Fruit fly (Drosophila melanogaster) whole organism, embryonic: Measurements from ENCODE around the gene awd.

Source experiments
- Abd-B ChIP-seq: fragments of 200-800 bp; sonication (Bioruptor generic); optimal IDR thresholded peaks from 2 replicates; lab custom pipeline; 2018; ENCODE audit warnings: missing biosample characterization, mild to moderate bottlenecking, missing genetic modification characterization, moderate library complexity
- Atf6 ChIP-seq: fragments of 200-800 bp; sonication (Bioruptor generic); IDR thresholded peaks from 2 replicates; pipeline ENCODE4 v1.3.6; 2022; ENCODE audit warnings: missing biosample characterization, missing genetic modification characterization
- BtbVII ChIP-seq: fragments of 200-800 bp; sonication (Bioruptor generic); optimal IDR thresholded peaks from 3 replicates; lab custom pipeline; 2017; ENCODE audit warnings: missing biosample characterization, mild to moderate bottlenecking, missing genetic modification characterization
- CG11695 ChIP-seq: fragments of 200-800 bp; sonication (Bioruptor generic); IDR thresholded peaks from 3 replicates; pipeline ENCODE4 v1.3.6; 2022; ENCODE audit warnings: missing biosample characterization, missing genetic modification characterization
- CG11696 ChIP-seq: fragments of 200-800 bp; sonication (Bioruptor generic); IDR thresholded peaks from 2 replicates; pipeline ENCODE4 v1.3.6; 2022; ENCODE audit warnings: missing biosample characterization, missing genetic modification characterization
- CG12155 ChIP-seq: fragments of 200-800 bp; sonication (Bioruptor generic); optimal IDR thresholded peaks from 3 replicates; lab custom pipeline; 2016; ENCODE audit warnings: missing biosample characterization, missing genetic modification characterization
- CG1233 ChIP-seq: fragments of 200-800 bp; sonication (Bioruptor generic); optimal IDR thresholded peaks from 4 replicates; lab custom pipeline; 2018; ENCODE audit warnings: missing biosample characterization, mild to moderate bottlenecking, missing genetic modification characterization
- CG14014 ChIP-seq: fragments of 200-800 bp; sonication (Bioruptor generic); IDR thresholded peaks from 2 replicates; pipeline ENCODE4 v1.3.6; 2022; ENCODE audit warnings: missing biosample characterization, missing genetic modification characterization
- CG14667 ChIP-seq: fragments of 200-800 bp; sonication (Bioruptor generic); IDR thresholded peaks from 2 replicates; pipeline ENCODE4 v1.3.6; 2022; ENCODE audit warnings: missing biosample characterization, missing genetic modification characterization
- CG15696 ChIP-seq: fragments of 200-800 bp; sonication (Bioruptor generic); optimal IDR thresholded peaks from 2 replicates; lab custom pipeline; 2019; ENCODE audit warnings: missing biosample characterization, mild to moderate bottlenecking, missing genetic modification characterization, moderate library complexity
- CG17361 ChIP-seq: fragments of 200-800 bp; sonication (Bioruptor generic); IDR thresholded peaks from 3 replicates; pipeline ENCODE4 v1.3.6; 2022; ENCODE audit warnings: missing biosample characterization, missing genetic modification characterization
- CG31224 ChIP-seq: fragments of 200-800 bp; sonication (Bioruptor generic); IDR thresholded peaks from 2 replicates; pipeline ENCODE4 v1.3.6; 2022; ENCODE audit warnings: missing biosample characterization, missing genetic modification characterization
- CG4360 ChIP-seq: fragments of 200-800 bp; sonication (Bioruptor generic); IDR thresholded peaks from 2 replicates; pipeline ENCODE4 v1.3.6; 2022; ENCODE audit warnings: missing biosample characterization, missing genetic modification characterization
- CG6813 ChIP-seq: fragments of 200-800 bp; sonication (Bioruptor generic); optimal IDR thresholded peaks from 2 replicates; lab custom pipeline; 2017; ENCODE audit warnings: missing biosample characterization, missing genetic modification characterization, mild to moderate bottlenecking, moderate library complexity, missing genetic modification reagents
- CG7839 ChIP-seq: fragments of 200-800 bp; sonication (Bioruptor generic); optimal IDR thresholded peaks from 3 replicates; lab custom pipeline; 2018; ENCODE audit warnings: missing biosample characterization, mild to moderate bottlenecking, missing genetic modification characterization, moderate library complexity
- CG7928 ChIP-seq: fragments of 200-800 bp; sonication (Bioruptor generic); optimal IDR thresholded peaks from 2 replicates; lab custom pipeline; 2017; ENCODE audit warnings: missing biosample characterization, mild to moderate bottlenecking, missing genetic modification characterization
- CG9932 ChIP-seq: fragments of 200-800 bp; sonication (Bioruptor generic); IDR thresholded peaks from 2 replicates; pipeline ENCODE4 v1.3.6; 2022; ENCODE audit warnings: missing biosample characterization, missing genetic modification characterization
- Dip3 ChIP-seq: fragments of 200-800 bp; sonication (Bioruptor generic); optimal IDR thresholded peaks from 3 replicates; lab custom pipeline; 2016; ENCODE audit warnings: missing biosample characterization, missing genetic modification characterization
- Doc3 ChIP-seq: fragments of 200-800 bp; sonication (Bioruptor generic); IDR thresholded peaks from 3 replicates; pipeline ENCODE4 v1.3.6; 2022; ENCODE audit warnings: missing biosample characterization, missing genetic modification characterization; ENCODE audit not compliant: partially characterized antibody
- E2f2 ChIP-seq: fragments of 200-800 bp; sonication (Bioruptor generic); IDR thresholded peaks from 2 replicates; pipeline ENCODE4 v1.3.6; 2022; ENCODE audit warnings: missing biosample characterization, missing genetic modification characterization
- Fer2 ChIP-seq: fragments of 200-800 bp; sonication (Bioruptor generic); optimal IDR thresholded peaks from 2 replicates; lab custom pipeline; 2018; ENCODE audit warnings: missing biosample characterization, mild to moderate bottlenecking, missing genetic modification characterization, moderate library complexity
- HHEX ChIP-seq: fragments of 200-800 bp; sonication (Bioruptor generic); optimal IDR thresholded peaks from 3 replicates; lab custom pipeline; 2017; ENCODE audit warnings: missing biosample characterization, mild to moderate bottlenecking, missing genetic modification characterization, missing genetic modification reagents
- HLH3B ChIP-seq: fragments of 200-800 bp; sonication (Bioruptor generic); IDR thresholded peaks from 2 replicates; pipeline ENCODE4 v1.3.6; 2022; ENCODE audit warnings: missing biosample characterization, missing genetic modification characterization
- Hmx ChIP-seq: fragments of 200-800 bp; sonication (Bioruptor generic); optimal IDR thresholded peaks from 2 replicates; lab custom pipeline; 2016; ENCODE audit warnings: missing biosample characterization, missing genetic modification characterization
- Kr ChIP-seq: fragments of 200-800 bp; sonication (Bioruptor generic); optimal IDR thresholded peaks from 2 replicates; lab custom pipeline; 2017; ENCODE audit warnings: missing biosample characterization, mild to moderate bottlenecking, missing genetic modification characterization
- Myb ChIP-seq: fragments of 200-800 bp; sonication (Bioruptor generic); optimal IDR thresholded peaks from 2 replicates; lab custom pipeline; 2016; ENCODE audit warnings: missing biosample characterization, missing genetic modification characterization
- Oli ChIP-seq: fragments of 200-800 bp; sonication (Bioruptor generic); optimal IDR thresholded peaks from 2 replicates; lab custom pipeline; 2018; ENCODE audit warnings: missing biosample characterization, mild to moderate bottlenecking, missing genetic modification characterization, moderate library complexity
- abd-A ChIP-seq: fragments of 200-800 bp; sonication (Bioruptor generic); optimal IDR thresholded peaks from 3 replicates; lab custom pipeline; 2019; ENCODE audit warnings: missing biosample characterization, mild to moderate bottlenecking, missing genetic modification characterization, moderate library complexity
- ase ChIP-seq: fragments of 200-800 bp; sonication (Bioruptor generic); IDR thresholded peaks from 3 replicates; pipeline ENCODE4 v1.3.6; 2022; ENCODE audit warnings: missing biosample characterization, missing genetic modification characterization
- az2 ChIP-seq: fragments of 200-800 bp; sonication (Bioruptor generic); optimal IDR thresholded peaks from 3 replicates; lab custom pipeline; 2016; ENCODE audit warnings: missing biosample characterization, missing genetic modification characterization
- bab2 ChIP-seq: fragments of 200-800 bp; sonication (Bioruptor generic); optimal IDR thresholded peaks from 2 replicates; lab custom pipeline; 2016; ENCODE audit warnings: missing biosample characterization, missing genetic modification characterization
- bcd ChIP-seq: fragments of 200-800 bp; sonication (Bioruptor generic); optimal IDR thresholded peaks from 2 replicates; lab custom pipeline; 2017; ENCODE audit warnings: missing biosample characterization, mild to moderate bottlenecking, missing genetic modification characterization
- btn ChIP-seq: fragments of 200-800 bp; sonication (Bioruptor generic); optimal IDR thresholded peaks from 2 replicates; lab custom pipeline; 2016; ENCODE audit warnings: missing biosample characterization, missing genetic modification characterization
- cato ChIP-seq: fragments of 200-800 bp; sonication (Bioruptor generic); optimal IDR thresholded peaks from 2 replicates; lab custom pipeline; 2016; ENCODE audit warnings: missing biosample characterization, missing genetic modification characterization, borderline replicate concordance
- croc ChIP-seq: fragments of 200-800 bp; sonication (Bioruptor generic); conservative IDR thresholded peaks from 3 replicates; pipeline ENCODE4 v1.3.6; 2022; ENCODE audit warnings: missing biosample characterization, missing genetic modification characterization
- disco-r ChIP-seq: fragments of 200-800 bp; sonication (Bioruptor generic); optimal IDR thresholded peaks from 2 replicates; lab custom pipeline; 2016; ENCODE audit warnings: missing biosample characterization, missing genetic modification characterization
- dysf ChIP-seq: fragments of 200-800 bp; sonication (Bioruptor generic); IDR thresholded peaks from 3 replicates; pipeline ENCODE4 v1.3.6; 2022; ENCODE audit warnings: missing biosample characterization, missing genetic modification characterization
- emc ChIP-seq: fragments of 200-800 bp; sonication (Bioruptor generic); optimal IDR thresholded peaks from 2 replicates; lab custom pipeline; 2016; ENCODE audit warnings: missing biosample characterization, missing genetic modification characterization
- ems ChIP-seq: fragments of 200-800 bp; sonication (Bioruptor generic); optimal IDR thresholded peaks from 3 replicates; lab custom pipeline; 2016; ENCODE audit warnings: missing biosample characterization, missing genetic modification characterization
- eyg ChIP-seq: fragments of 200-800 bp; sonication (Bioruptor generic); optimal IDR thresholded peaks from 3 replicates; lab custom pipeline; 2016; ENCODE audit warnings: missing biosample characterization, missing genetic modification characterization
- gem ChIP-seq: fragments of 200-800 bp; sonication (Bioruptor generic); optimal IDR thresholded peaks from 2 replicates; lab custom pipeline; 2019; ENCODE audit warnings: missing biosample characterization, mild to moderate bottlenecking, missing genetic modification characterization, moderate library complexity
- hth ChIP-seq: fragments of >200 bp; optimal IDR thresholded peaks from 2 replicates; lab custom pipeline; 2017; ENCODE audit warnings: inconsistent platforms
- insv ChIP-seq, 2 experiments: fragments of 200-800 bp; sonication (Bioruptor generic); optimal IDR thresholded peaks; 3 replicates each; lab custom pipeline; 2016 to 2018; ENCODE audit warnings: missing biosample characterization in 2 of 2, missing genetic modification characterization in 2 of 2
- klu ChIP-seq: fragments of 200-800 bp; sonication (Bioruptor generic); IDR thresholded peaks from 2 replicates; pipeline ENCODE4 v1.3.6; 2022; ENCODE audit warnings: missing biosample characterization, missing genetic modification characterization
- prd ChIP-seq, 3 experiments: fragments of >200 bp in 2 of 3; fragments of 200-800 bp in 1 of 3; sonication (Bioruptor generic) in 1 of 3; optimal IDR thresholded peaks in 2 of 3; IDR thresholded peaks in 1 of 3; 2 replicates in 2 of 3; 3 replicates in 1 of 3; pipeline versions ENCODE4 v1.3.6 to Lab custom; 2017 to 2022; ENCODE audit warnings: missing biosample characterization in 1 of 3, missing genetic modification characterization in 1 of 3
- pum ChIP-seq: fragments of 200-800 bp; sonication (Bioruptor generic); optimal IDR thresholded peaks from 2 replicates; lab custom pipeline; 2016; ENCODE audit warnings: missing biosample characterization, missing genetic modification characterization
- run ChIP-seq: fragments of 200-800 bp; sonication (Bioruptor generic); optimal IDR thresholded peaks from 3 replicates; lab custom pipeline; 2018; ENCODE audit warnings: missing biosample characterization, mild to moderate bottlenecking, missing genetic modification characterization
- sna ChIP-seq: fragments of 200-800 bp; sonication (Bioruptor generic); IDR thresholded peaks from 2 replicates; pipeline ENCODE4 v1.3.6; 2022; ENCODE audit warnings: missing biosample characterization, missing genetic modification characterization; ENCODE audit not compliant: partially characterized antibody
- vvl ChIP-seq: fragments of 200-800 bp; sonication (Bioruptor generic); IDR thresholded peaks from 2 replicates; pipeline ENCODE4 v1.3.6; 2022; ENCODE audit warnings: missing biosample characterization, missing genetic modification characterization
- zf30C ChIP-seq: fragments of 200-800 bp; sonication (Bioruptor generic); optimal IDR thresholded peaks from 3 replicates; lab custom pipeline; 2018; ENCODE audit warnings: missing biosample characterization, mild to moderate bottlenecking, missing genetic modification characterization

The awd gene

dm6 chr3R:31704524-31705215 lies 41.2 kb downstream of the awd start (continued):
- TF ChIP-seq ase (no peak), CG1233 (GFP tag; lab: Kevin White, UChicago) (peak; percentile 15), abd-A (no peak), CG14667 (GFP tag; lab: Robert Waterston, UW) (peak; percentile 56), Atf6 (GFP tag; lab: Robert Waterston, UW) (no peak), insv (GFP tag; optimal IDR thresholded peaks at IDR 0.05; lab: Kevin White, UChicago) (no peak), CG12155 (GFP tag; lab: Kevin White, UChicago) (peak; percentile 23), zf30C (GFP tag; lab: Kevin White, UChicago) (peak; percentile 88), CG11695 (GFP tag; lab: Robert Waterston, UW) (no peak), dysf (0 out of 3 replicates have a peak, but pooled peaks have one; percentile 20), Hmx (GFP tag; lab: Kevin White, UChicago) (no peak), emc (GFP tag; lab: Kevin White, UChicago) (no peak), Kr (GFP tag; lab: Kevin White, UChicago) (peak; percentile 88), CG7839 (peak; percentile 50), vvl (peak; percentile 62), HLH3B (GFP tag; lab: Robert Waterston, UW) (0 out of 2 replicates have a peak, but pooled peaks have one; percentile 16), CG14014 (GFP tag; lab: Robert Waterston, UW) (no peak), E2f2 (no peak), eyg (no peak), Myb (GFP tag; lab: Kevin White, UChicago) (no peak), disco-r (GFP tag; lab: Kevin White, UChicago) (no peak), pum (no peak), btn (no peak), CG11696 (0 out of 2 replicates have a peak, but pooled peaks have one; percentile 31), az2 (GFP tag; lab: Kevin White, UChicago) (peak; percentile 37), CG31224 (GFP tag; lab: Robert Waterston, UW) (no peak), croc (GFP tag; lab: Robert Waterston, UW) (peak; percentile 53; the same call in 2 of the 3 replicates), sna (GFP tag; lab: Robert Waterston, UW) (no peak), bcd (GFP tag; lab: Kevin White, UChicago) (peak; percentile 11), cato (no peak), CG4360 (no peak), bab2 (GFP tag; lab: Kevin White, UChicago) (no peak), CG6813 (GFP tag; lab: Kevin White, UChicago) (peak; percentile 22), klu (0 out of 2 replicates have a peak, but pooled peaks have one; percentile 34), BtbVII (GFP tag; lab: Kevin White, UChicago) (no peak), Dip3 (GFP tag; lab: Kevin White, UChicago) (no peak), CG7928 (GFP tag; lab: Kevin White, UChicago) (no peak), Abd-B (GFP tag; lab: Kevin White, UChicago) (peak; percentile 25), CG17361 (peak; percentile 45; the same call in 1 of the 3 replicates), gem (tag; lab: Kevin White, UChicago) (peak; percentile 79), Fer2 (no peak), Doc3 (GFP tag; lab: Robert Waterston, UW) (no peak), CG15696 (tag; lab: Kevin White, UChicago) (peak; percentile 97), CG9932 (no peak), ems (GFP tag; lab: Kevin White, UChicago) (no peak), HHEX (no peak), run (no peak), prd (optimal IDR thresholded peaks at IDR 0.05; lab: Kevin White, UChicago) (no peak), prd (GFP tag; IDR thresholded peaks at IDR 0.05; lab: Robert Waterston, UW) (peak; percentile 85), Oli (tag; lab: Kevin White, UChicago) (peak; percentile 27), hth (lab: Kevin White, UChicago) (no peak)
